Worm (Caenorhabditis elegans) whole organism, young adult: ENCODE results near the gene dhgd-1.

Source experiments
- B0336.3 ChIP-seq: fragments of 200-800 bp; sonication (Bioruptor generic); IDR thresholded peaks from 2 replicates; pipeline ENCODE4 v1.3.6; 2022; ENCODE audit warnings: missing genetic modification characterization, missing compliant biosample characterization
- F23B12.7 ChIP-seq: sonication (generic microtip); optimal IDR thresholded peaks from 2 replicates; lab custom pipeline; 2017; ENCODE audit warnings: missing genetic modification characterization, mild to moderate bottlenecking, missing compliant biosample characterization, antibody characterized with exemption, moderate library complexity; ENCODE audit not compliant: insufficient read depth
- F33H1.4 ChIP-seq: fragments of 200-800 bp; sonication (Bioruptor generic); IDR thresholded peaks from 2 replicates; pipeline ENCODE4 v1.3.6; 2022; ENCODE audit warnings: missing genetic modification reagents, missing genetic modification characterization, missing compliant biosample characterization
- F37B4.10 ChIP-seq: fragments of 200-800 bp; sonication (Bioruptor generic); IDR thresholded peaks from 2 replicates; pipeline ENCODE4 v1.3.6; 2022; ENCODE audit warnings: missing genetic modification characterization, missing compliant biosample characterization
- F39B2.1 ChIP-seq: fragments of 200-800 bp; sonication (Bioruptor generic); IDR thresholded peaks from 2 replicates; pipeline ENCODE4 v1.3.6; 2022; ENCODE audit warnings: missing genetic modification reagents, missing genetic modification characterization, missing compliant biosample characterization
- F55B11.4 ChIP-seq: sonication (generic microtip); optimal IDR thresholded peaks from 2 replicates; lab custom pipeline; 2016; ENCODE audit warnings: missing compliant biosample characterization, missing genetic modification characterization, borderline replicate concordance; ENCODE audit not compliant: insufficient read depth
- T07F8.4 ChIP-seq: sonication (generic microtip); optimal IDR thresholded peaks from 2 replicates; lab custom pipeline; 2016; ENCODE audit warnings: mild to moderate bottlenecking, missing genetic modification characterization, moderate library complexity, missing compliant biosample characterization
- T26A5.8 ChIP-seq: sonication (generic microtip); optimal IDR thresholded peaks from 2 replicates; lab custom pipeline; 2016; ENCODE audit warnings: missing genetic modification characterization, missing compliant biosample characterization
- Y53G8AR.9 ChIP-seq: fragments of 200-800 bp; sonication (Bioruptor generic); conservative IDR thresholded peaks from 2 replicates; pipeline ENCODE4 v1.3.6; 2022; ENCODE audit warnings: missing genetic modification reagents, missing genetic modification characterization, missing compliant biosample characterization
- attf-3 ChIP-seq: fragments of 200-800 bp; sonication (Bioruptor generic); conservative IDR thresholded peaks from 2 replicates; pipeline ENCODE4 v1.3.6; 2022; ENCODE audit warnings: missing genetic modification reagents, missing genetic modification characterization, missing compliant biosample characterization
- ccch-3 ChIP-seq: fragments of 200-800 bp; sonication (Bioruptor generic); optimal IDR thresholded peaks from 2 replicates; lab custom pipeline; 2018; ENCODE audit warnings: mild to moderate bottlenecking, missing genetic modification characterization, missing compliant biosample characterization
- cebp-2 ChIP-seq: fragments of 200-800 bp; sonication (Bioruptor generic); IDR thresholded peaks from 2 replicates; pipeline ENCODE4 v1.3.6; 2022; ENCODE audit warnings: missing genetic modification characterization, missing compliant biosample characterization
- ceh-100 ChIP-seq: fragments of 200-800 bp; sonication (Bioruptor generic); IDR thresholded peaks from 2 replicates; pipeline ENCODE4 v1.3.6; 2022; ENCODE audit warnings: missing genetic modification reagents, missing genetic modification characterization, missing compliant biosample characterization
- dpff-1 ChIP-seq: sonication (generic microtip); optimal IDR thresholded peaks from 2 replicates; lab custom pipeline; 2017; ENCODE audit warnings: mild to moderate bottlenecking, missing genetic modification characterization, missing compliant biosample characterization
- ekl-4 ChIP-seq: fragments of 200-800 bp; sonication (Bioruptor generic); IDR thresholded peaks from 2 replicates; pipeline ENCODE4 v1.3.6; 2022; ENCODE audit warnings: missing genetic modification reagents, missing genetic modification characterization, missing compliant biosample characterization
- ets-4 ChIP-seq: fragments of 200-800 bp; sonication (Bioruptor generic); optimal IDR thresholded peaks from 2 replicates; lab custom pipeline; 2018; ENCODE audit warnings: mild to moderate bottlenecking, missing genetic modification characterization, missing compliant biosample characterization
- hlh-12 ChIP-seq: sonication (generic microtip); optimal IDR thresholded peaks from 2 replicates; lab custom pipeline; 2016; ENCODE audit warnings: missing genetic modification characterization, missing compliant biosample characterization
- lag-1 ChIP-seq: fragments of 200-800 bp; sonication (Bioruptor generic); IDR thresholded peaks from 2 replicates; pipeline ENCODE4 v1.3.6; 2022; ENCODE audit warnings: missing genetic modification reagents, missing genetic modification characterization, missing compliant biosample characterization
- let-607 ChIP-seq, 2 experiments: fragments of 200-800 bp in 1 of 2; sonication (Bioruptor generic) in 1 of 2; sonication (generic microtip) in 1 of 2; optimal IDR thresholded peaks; 2 replicates each; lab custom pipeline; 2016 to 2018; ENCODE audit warnings: mild to moderate bottlenecking in 2 of 2, missing compliant biosample characterization in 2 of 2, missing genetic modification characterization in 2 of 2, moderate library complexity in 2 of 2, missing genotype in 1 of 2
- lin-40 ChIP-seq: sonication (generic microtip); optimal IDR thresholded peaks from 2 replicates; lab custom pipeline; 2016; ENCODE audit warnings: missing genetic modification characterization, mild to moderate bottlenecking, missing compliant biosample characterization, missing genotype, missing genetic modification reagents
- lsy-27 ChIP-seq: sonication (generic microtip); optimal IDR thresholded peaks from 2 replicates; lab custom pipeline; 2017; ENCODE audit warnings: missing genetic modification characterization, mild to moderate bottlenecking, missing compliant biosample characterization, antibody characterized with exemption, missing genotype, borderline replicate concordance; ENCODE audit not compliant: insufficient read depth
- madf-10 ChIP-seq: sonication (generic microtip); optimal IDR thresholded peaks from 2 replicates; lab custom pipeline; 2016; ENCODE audit warnings: mild to moderate bottlenecking, missing genetic modification characterization, missing compliant biosample characterization
- madf-3 ChIP-seq: fragments of 200-800 bp; sonication (Bioruptor generic); IDR thresholded peaks from 2 replicates; pipeline ENCODE4 v1.3.6; 2022; ENCODE audit warnings: missing genetic modification reagents, missing genetic modification characterization, missing compliant biosample characterization
- madf-6 ChIP-seq: fragments of 200-800 bp; sonication (Bioruptor generic); IDR thresholded peaks from 2 replicates; pipeline ENCODE4 v1.3.6; 2022; ENCODE audit warnings: missing genetic modification reagents, missing genetic modification characterization, missing compliant biosample characterization
- mes-4 ChIP-seq: sonication (generic microtip); optimal IDR thresholded peaks from 2 replicates; lab custom pipeline; 2016; ENCODE audit warnings: missing genotype, missing genetic modification characterization, missing compliant biosample characterization
- nfyb-1 ChIP-seq: fragments of 200-800 bp; sonication (Bioruptor generic); IDR thresholded peaks from 2 replicates; pipeline ENCODE4 v1.3.6; 2022; ENCODE audit warnings: missing genetic modification reagents, missing genetic modification characterization, missing compliant biosample characterization
- rec-8 ChIP-seq, 2 experiments: sonication (generic microtip); optimal IDR thresholded peaks; 2 replicates each; lab custom pipeline; 2016; ENCODE audit warnings: mild to moderate bottlenecking in 2 of 2, missing genetic modification characterization in 2 of 2, missing genetic modification reagents in 2 of 2, missing genotype in 2 of 2, missing biosample characterization in 1 of 2, missing compliant biosample characterization in 1 of 2, moderate library complexity in 1 of 2
- repo-1 ChIP-seq: sonication (generic microtip); optimal IDR thresholded peaks from 2 replicates; lab custom pipeline; 2017; ENCODE audit warnings: mild to moderate bottlenecking, missing genetic modification characterization, missing compliant biosample characterization
- snpc-1.1 ChIP-seq: sonication (generic microtip); optimal IDR thresholded peaks from 2 replicates; lab custom pipeline; 2017; ENCODE audit warnings: missing genetic modification characterization, mild to moderate bottlenecking, missing compliant biosample characterization, antibody characterized with exemption, moderate library complexity, missing genotype, missing genetic modification reagents; ENCODE audit not compliant: insufficient read depth
- snpc-1.3 ChIP-seq: sonication (generic microtip); optimal IDR thresholded peaks from 2 replicates; lab custom pipeline; 2017; ENCODE audit warnings: missing genetic modification characterization, mild to moderate bottlenecking, missing compliant biosample characterization, antibody characterized with exemption, moderate library complexity, missing genotype, missing genetic modification reagents; ENCODE audit not compliant: insufficient read depth
- snpc-4 ChIP-seq, 5 experiments: fragments of 150-350 bp in 1 of 5; sonication (generic microtip) in 4 of 5; optimal IDR thresholded peaks; 2 replicates each; lab custom pipeline; 2014 to 2018; ENCODE audit warnings: missing genetic modification characterization in 5 of 5, missing biosample characterization in 3 of 5, antibody characterized with exemption in 2 of 5, mild to moderate bottlenecking in 2 of 5, missing compliant biosample characterization in 2 of 5, missing genotype in 2 of 5, moderate library complexity in 2 of 5, missing genetic modification reagents in 1 of 5
- somi-1 ChIP-seq: fragments of 200-800 bp; sonication (Bioruptor generic); optimal IDR thresholded peaks from 2 replicates; lab custom pipeline; 2018; ENCODE audit warnings: mild to moderate bottlenecking, missing genetic modification characterization, missing compliant biosample characterization
- unc-130 ChIP-seq: sonication (generic microtip); optimal IDR thresholded peaks from 2 replicates; lab custom pipeline; 2016; ENCODE audit warnings: missing genetic modification reagents, missing genetic modification characterization, missing compliant biosample characterization
- zim-3 ChIP-seq: sonication (generic microtip); optimal IDR thresholded peaks from 2 replicates; lab custom pipeline; 2017; ENCODE audit warnings: mild to moderate bottlenecking, missing genetic modification characterization, moderate library complexity, missing compliant biosample characterization
- ztf-22 ChIP-seq: fragments of 200-800 bp; sonication (Bioruptor generic); optimal IDR thresholded peaks from 2 replicates; lab custom pipeline; 2018; ENCODE audit warnings: mild to moderate bottlenecking, missing genetic modification characterization, moderate library complexity, missing compliant biosample characterization
- ztf-26 ChIP-seq: sonication (generic microtip); optimal IDR thresholded peaks from 2 replicates; lab custom pipeline; 2017; ENCODE audit warnings: missing genetic modification characterization, missing compliant biosample characterization
- ztf-3 ChIP-seq: fragments of 200-800 bp; sonication (Bioruptor generic); optimal IDR thresholded peaks from 2 replicates; lab custom pipeline; 2018; ENCODE audit warnings: mild to moderate bottlenecking, missing genetic modification characterization, missing compliant biosample characterization
- ztf-6 ChIP-seq: fragments of 200-800 bp; sonication (Bioruptor generic); IDR thresholded peaks from 2 replicates; pipeline ENCODE4 v1.3.6; 2022; ENCODE audit warnings: missing genetic modification reagents, missing genetic modification characterization, missing compliant biosample characterization

dhgd-1 gene

ce11 chrII:11577861-11578260 is 26.0 kb upstream of the dhgd-1 start (continued):
- TF ChIP-seq B0336.3 (GFP tag; lab: Robert Waterston, UW), result 0 out of 2 replicates have a peak, but pooled peaks have one; percentile 55
- peak; percentile 99 for TF ChIP-seq madf-6 (GFP tag; lab: Robert Waterston, UW)
- no peak for TF ChIP-seq F23B12.7
- no peak for TF ChIP-seq rec-8 (tag; optimal IDR thresholded peaks at IDR 0.05; lab: Kevin White, UChicago)
- no peak for TF ChIP-seq T07F8.4 (tag; lab: Kevin White, UChicago)
- TF ChIP-seq snpc-1.1, result no peak
- TF ChIP-seq madf-3 (GFP tag; lab: Robert Waterston, UW), result peak; percentile 91
- TF ChIP-seq let-607 (tag; optimal IDR thresholded peaks at IDR 0.05; lab: Kevin White, UChicago), result no peak
- peak; percentile 96 for TF ChIP-seq F33H1.4 (GFP tag; lab: Robert Waterston, UW)
- TF ChIP-seq ztf-26 (tag; lab: Kevin White, UChicago), result no peak
- TF ChIP-seq zim-3 (tag; lab: Kevin White, UChicago), result no peak
- peak; percentile 18; the same call in 1 of the 2 replicates for TF ChIP-seq ceh-100 (GFP tag; lab: Robert Waterston, UW)
- TF ChIP-seq F37B4.10 (GFP tag; lab: Robert Waterston, UW), result no peak
- no peak for TF ChIP-seq repo-1 (tag; lab: Kevin White, UChicago)
- no peak for TF ChIP-seq lag-1 (GFP tag; lab: Robert Waterston, UW)
- no peak for TF ChIP-seq ztf-6 (GFP tag; lab: Robert Waterston, UW)
- no peak for TF ChIP-seq F55B11.4 (tag; lab: Kevin White, UChicago)
- no peak for TF ChIP-seq lin-40
- TF ChIP-seq ztf-22 (GFP tag; lab: Kevin White, UChicago), result no peak
- no peak for TF ChIP-seq Y53G8AR.9 (GFP tag; lab: Robert Waterston, UW)
- no peak for TF ChIP-seq mes-4 (tag; lab: Kevin White, UChicago)
- TF ChIP-seq ekl-4 (GFP tag; lab: Robert Waterston, UW), result peak; percentile 75
- no peak for TF ChIP-seq somi-1 (GFP tag; lab: Kevin White, UChicago)
- TF ChIP-seq ets-4 (GFP tag; lab: Kevin White, UChicago), result no peak
- TF ChIP-seq T26A5.8 (tag; lab: Kevin White, UChicago), result no peak
- no peak for TF ChIP-seq cebp-2 (GFP tag; lab: Robert Waterston, UW)
- no peak for TF ChIP-seq madf-10
- TF ChIP-seq hlh-12 (tag; lab: Kevin White, UChicago), result no peak
- peak; percentile 58 for TF ChIP-seq unc-130 (GFP tag; lab: Kevin White, UChicago)
- no peak for TF ChIP-seq snpc-4 (GFP tag; optimal IDR thresholded peaks at IDR 0.05; lab: Kevin White, UChicago)
- TF ChIP-seq snpc-4 (tag; optimal IDR thresholded peaks at IDR 0.05; lab: Kevin White, UChicago), result peak in 2 of 4 experiments; percentile 2 to 44
- TF ChIP-seq nfyb-1 (GFP tag; lab: Robert Waterston, UW), result no peak
- TF ChIP-seq ztf-3 (GFP tag; lab: Kevin White, UChicago), result no peak
- no peak for TF ChIP-seq attf-3 (GFP tag; lab: Robert Waterston, UW)
- TF ChIP-seq lsy-27 (tag; lab: Kevin White, UChicago), result no peak
- TF ChIP-seq dpff-1 (tag; lab: Kevin White, UChicago), result no peak
- TF ChIP-seq F39B2.1 (GFP tag; lab: Robert Waterston, UW), result no peak
- TF ChIP-seq ccch-3, result no peak
- peak; percentile 47 for TF ChIP-seq snpc-1.3 (tag; lab: Kevin White, UChicago)
